Worm (Caenorhabditis elegans) whole organism, L4 larva: ENCODE measurements around the gene lst-2.

Experiments
- F26F4.8 ChIP-seq: fragments of 200-800 bp; sonication (Bioruptor generic); conservative IDR thresholded peaks from 2 replicates; pipeline ENCODE4 v1.3.6; 2022; ENCODE audit warnings: missing genetic modification characterization, missing compliant biosample characterization
- ceh-32 ChIP-seq: sonication (generic microtip); optimal IDR thresholded peaks from 2 replicates; lab custom pipeline; 2016; ENCODE audit warnings: mild to moderate bottlenecking, missing genetic modification characterization, missing compliant biosample characterization; ENCODE audit not compliant: poor library complexity
- duxl-1 ChIP-seq: sonication (generic microtip); optimal IDR thresholded peaks from 2 replicates; lab custom pipeline; 2016; ENCODE audit warnings: mild to moderate bottlenecking, missing genetic modification characterization, moderate library complexity, missing compliant biosample characterization; ENCODE audit not compliant: poor library complexity
- lin-38 ChIP-seq: fragments of 200-800 bp; sonication (Bioruptor generic); IDR thresholded peaks from 2 replicates; pipeline ENCODE4 v1.3.6; 2022; ENCODE audit warnings: missing genetic modification reagents, missing genetic modification characterization, missing compliant biosample characterization
- nhr-102 ChIP-seq: sonication (generic microtip); optimal IDR thresholded peaks from 2 replicates; lab custom pipeline; 2016; ENCODE audit warnings: mild to moderate bottlenecking, missing genetic modification characterization, moderate library complexity, missing compliant biosample characterization
- nhr-76 ChIP-seq: fragments of 150-350 bp; optimal IDR thresholded peaks from 2 replicates; lab custom pipeline; 2014; ENCODE audit warnings: missing biosample characterization, missing genetic modification characterization
- skn-1 ChIP-seq: fragments of 150-350 bp; optimal IDR thresholded peaks from 2 replicates; lab custom pipeline; 2014; ENCODE audit warnings: missing biosample characterization, missing genetic modification characterization
- tag-97 ChIP-seq: fragments of 200-800 bp; sonication (Bioruptor generic); IDR thresholded peaks from 2 replicates; pipeline ENCODE4 v1.3.6; 2022; ENCODE audit warnings: missing genetic modification characterization, missing compliant biosample characterization
- unc-39 ChIP-seq: sonication (generic microtip); optimal IDR thresholded peaks from 2 replicates; lab custom pipeline; 2017; ENCODE audit warnings: missing biosample characterization, missing genetic modification characterization
- unc-62 ChIP-seq, 3 experiments: fragments of 150-350 bp in 1 of 3; sonication (generic microtip); optimal IDR thresholded peaks in 2 of 3; peaks in 1 of 3; 1 replicate in 1 of 3; 2 replicates in 2 of 3; lab custom pipeline; 2014 to 2017; ENCODE audit warnings: missing biosample characterization in 3 of 3, missing genetic modification characterization in 3 of 3, missing genetic modification reagents in 3 of 3, missing genotype in 1 of 3

- TF ChIP-seq nhr-76 (tag; lab: Kevin White, UChicago) (no peak), ceh-32 (tag; lab: Kevin White, UChicago) (no peak), skn-1 (tag; lab: Kevin White, UChicago) (no peak), tag-97 (GFP tag; lab: Robert Waterston, UW) (no peak), unc-39 (tag; lab: Kevin White, UChicago) (no peak), unc-62 (GFP tag; optimal IDR thresholded peaks at IDR 0.05 in 1 of 2; lab: Kevin White, UChicago) (peak in 1 of 2 experiments; percentile 82), unc-62 (tag; optimal IDR thresholded peaks at IDR 0.05; lab: Kevin White, UChicago) (no peak), duxl-1 (tag; lab: Kevin White, UChicago) (no peak), F26F4.8 (GFP tag; lab: Robert Waterston, UW) (no peak), nhr-102 (tag; lab: Kevin White, UChicago) (no peak), lin-38 (GFP tag; lab: Robert Waterston, UW) (no peak)
Measured at ce11 chrX:4429364-4429763, 46.2 kb upstream of the lst-2 start.
